Fruit fly (Drosophila melanogaster): ENCODE data around the gene CG11529.

Gene CG11529

dm6 chr3L:12197491-12197890 is at the start of gene CG11529:
Gene CG11529, plus strand, starts transcription at chr3L:12197791.
- TF ChIP-seq D1 (tag; optimal IDR thresholded peaks at IDR 0.05) (no peak), CG17806 (tag; optimal IDR thresholded peaks at IDR 0.05) (no peak), Snoo (tag; optimal IDR thresholded peaks at IDR 0.05) (no peak), CG34367 (tag; optimal IDR thresholded peaks at IDR 0.05) (no peak), CG14655 (GFP tag; optimal IDR thresholded peaks at IDR 0.05) (no peak), gl (tag; optimal IDR thresholded peaks at IDR 0.05) (no peak), CG13204 (GFP tag; optimal IDR thresholded peaks at IDR 0.05) (no peak), fd96Ca (GFP tag; IDR thresholded peaks at IDR 0.05) (no peak), EcR (GFP tag; optimal IDR thresholded peaks at IDR 0.05) (no peak), Pif1A (GFP tag; optimal IDR thresholded peaks at IDR 0.05) (no peak), CG8159 (tag; optimal IDR thresholded peaks at IDR 0.05) (no peak), CG4496 (GFP tag; IDR thresholded peaks at IDR 0.05) (no peak), CG32121 (GFP tag; IDR thresholded peaks at IDR 0.05) (no peak), rn (GFP tag; IDR thresholded peaks at IDR 0.05) (no peak), Pif1B (GFP tag; optimal IDR thresholded peaks at IDR 0.05) (no peak)

- TF ChIP-seq rn (GFP tag; IDR thresholded peaks at IDR 0.05) = no peak
- TF ChIP-seq CG17806 (tag; optimal IDR thresholded peaks at IDR 0.05) = no peak
- no peak for TF ChIP-seq CG15710 (tag; optimal IDR thresholded peaks at IDR 0.05)
- no peak for TF ChIP-seq CG8301 (tag; optimal IDR thresholded peaks at IDR 0.05)
- no peak for TF ChIP-seq Snoo (tag; optimal IDR thresholded peaks at IDR 0.05)
- no peak for TF ChIP-seq CG10348 (GFP tag; IDR thresholded peaks at IDR 0.05)
- no peak for TF ChIP-seq CG8159 (tag; optimal IDR thresholded peaks at IDR 0.05)
- TF ChIP-seq CG14655 (GFP tag; optimal IDR thresholded peaks at IDR 0.05) = no peak
- TF ChIP-seq CG34367 (tag; optimal IDR thresholded peaks at IDR 0.05) = no peak
- no peak for TF ChIP-seq fd96Ca (GFP tag; IDR thresholded peaks at IDR 0.05)
- TF ChIP-seq Ets98B (GFP tag; IDR thresholded peaks at IDR 0.05) = no peak
- TF ChIP-seq D1 (tag; optimal IDR thresholded peaks at IDR 0.05) = no peak
- no peak for TF ChIP-seq CG9948 (tag; optimal IDR thresholded peaks at IDR 0.05)
- TF ChIP-seq gl (tag; optimal IDR thresholded peaks at IDR 0.05) = no peak
- TF ChIP-seq EcR (GFP tag; optimal IDR thresholded peaks at IDR 0.05) = no peak
These were observed 48.6 kb upstream of the CG11529 start, which contains the start of gene CG32099 for dm6 chr3L:12149024-12149423. Gene CG32099, plus strand, starts transcription at chr3L:12149273.

dm6 chr3L:12162156-12162682 is 35.4 kb upstream of the CG11529 start:
- TF ChIP-seq CG15710 (tag; optimal IDR thresholded peaks at IDR 0.05) = no peak
- TF ChIP-seq CG12605 (GFP tag; IDR thresholded peaks at IDR 0.05) = no peak
- no peak for TF ChIP-seq rn (GFP tag; IDR thresholded peaks at IDR 0.05)
- TF ChIP-seq CG9948 (tag; optimal IDR thresholded peaks at IDR 0.05) = no peak
- no peak for TF ChIP-seq EcR (GFP tag; optimal IDR thresholded peaks at IDR 0.05)
- no peak for TF ChIP-seq CG8159 (tag; optimal IDR thresholded peaks at IDR 0.05)
- no peak for TF ChIP-seq D1 (tag; optimal IDR thresholded peaks at IDR 0.05)
- TF ChIP-seq Pif1A (GFP tag; optimal IDR thresholded peaks at IDR 0.05) = no peak
- TF ChIP-seq gl (tag; optimal IDR thresholded peaks at IDR 0.05) = no peak
- TF ChIP-seq CG4496 (GFP tag; IDR thresholded peaks at IDR 0.05) = no peak
- no peak for TF ChIP-seq Snoo (tag; optimal IDR thresholded peaks at IDR 0.05)
- no peak for TF ChIP-seq CG14655 (GFP tag; optimal IDR thresholded peaks at IDR 0.05)
- TF ChIP-seq CG34367 (tag; optimal IDR thresholded peaks at IDR 0.05) = no peak
- no peak for TF ChIP-seq CG32121 (GFP tag; IDR thresholded peaks at IDR 0.05)

dm6 chr3L:12163082-12163481 is 34.5 kb upstream of the CG11529 start:
- no peak for TF ChIP-seq CG10348 (GFP tag; IDR thresholded peaks at IDR 0.05)
- TF ChIP-seq CG34367 (tag; optimal IDR thresholded peaks at IDR 0.05) = no peak
- TF ChIP-seq CG4496 (GFP tag; IDR thresholded peaks at IDR 0.05) = peak; percentile 52; the same call in 2 of the 3 replicates
- 0 out of 2 replicates have a peak, but pooled peaks have one; percentile 14 for TF ChIP-seq Ets98B (GFP tag; IDR thresholded peaks at IDR 0.05)

DNA sequence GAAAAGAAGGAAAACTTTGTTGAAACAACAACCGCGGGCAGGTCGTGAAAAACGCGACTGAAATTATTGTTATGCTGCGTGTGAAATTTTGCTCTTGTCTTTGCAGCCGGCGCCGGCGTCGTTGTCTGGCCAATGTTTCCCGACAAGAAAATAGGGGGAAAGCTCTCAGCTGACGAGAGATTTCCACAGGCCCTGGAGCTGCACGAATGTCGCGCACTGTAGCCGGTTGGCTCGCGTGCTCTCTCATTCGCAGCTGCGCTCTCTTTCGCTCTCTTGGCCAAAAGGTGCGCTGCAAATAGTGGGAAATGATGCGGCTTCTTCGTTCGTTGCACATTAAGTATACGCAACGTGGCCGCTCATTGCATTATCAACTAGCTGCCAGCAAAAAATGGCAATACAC is 33.9 kb upstream of the CG11529 start, which contains the start of gene CG9760:
TSS of gene CG9760 (minus strand) at position 43 of the 400 bp plus-strand sequence.
- peak; percentile 80; the same call in 2 of the 3 replicates for TF ChIP-seq CG4496 (GFP tag; IDR thresholded peaks at IDR 0.05)
- no peak for TF ChIP-seq rn (GFP tag; IDR thresholded peaks at IDR 0.05)
- peak; percentile 62; the same call in 1 of the 2 replicates for TF ChIP-seq CG32121 (GFP tag; IDR thresholded peaks at IDR 0.05)
- peak; percentile 65; the same call in 2 of the 3 replicates for TF ChIP-seq fd96Ca (GFP tag; IDR thresholded peaks at IDR 0.05)
- no peak for TF ChIP-seq CG8301 (tag; optimal IDR thresholded peaks at IDR 0.05)
- TF ChIP-seq CG13204 (GFP tag; optimal IDR thresholded peaks at IDR 0.05) = no peak

- TF ChIP-seq gl (tag; optimal IDR thresholded peaks at IDR 0.05) (no peak), CG9948 (tag; optimal IDR thresholded peaks at IDR 0.05) (no peak), Ets98B (GFP tag; IDR thresholded peaks at IDR 0.05) (no peak), fd96Ca (GFP tag; IDR thresholded peaks at IDR 0.05) (no peak), CG8301 (tag; optimal IDR thresholded peaks at IDR 0.05) (no peak), CG12605 (GFP tag; IDR thresholded peaks at IDR 0.05) (no peak), Pif1A (GFP tag; optimal IDR thresholded peaks at IDR 0.05) (no peak), CG13204 (GFP tag; optimal IDR thresholded peaks at IDR 0.05) (no peak), rn (GFP tag; IDR thresholded peaks at IDR 0.05) (no peak), CG15710 (tag; optimal IDR thresholded peaks at IDR 0.05) (no peak), EcR (GFP tag; optimal IDR thresholded peaks at IDR 0.05) (no peak), CG8159 (tag; optimal IDR thresholded peaks at IDR 0.05) (no peak), CG17806 (tag; optimal IDR thresholded peaks at IDR 0.05) (no peak), CG14655 (GFP tag; optimal IDR thresholded peaks at IDR 0.05) (no peak), CG10348 (GFP tag; IDR thresholded peaks at IDR 0.05) (no peak), Snoo (tag; optimal IDR thresholded peaks at IDR 0.05) (no peak), CG32121 (GFP tag; IDR thresholded peaks at IDR 0.05) (no peak), D1 (tag; optimal IDR thresholded peaks at IDR 0.05) (no peak), Pif1B (GFP tag; optimal IDR thresholded peaks at IDR 0.05) (no peak)
These were observed 22.2 kb upstream of the CG11529 start, which contains the start of gene Rh7 for dm6 chr3L:12175382-12175781. Gene Rh7, minus strand, starts transcription at chr3L:12175482.
